Fruit fly (Drosophila melanogaster): ENCODE data around the gene CG7049.
A peak's percentile ranks its signal among the peaks of the same experiment; 100 is the strongest.

Gene CG7049

dm6 chr3L:131998-132693 is 43.9 kb downstream of the CG7049 start (continued):
- TF ChIP-seq gce (GFP tag; IDR thresholded peaks at IDR 0.05) (no peak), lola (GFP tag; optimal IDR thresholded peaks at IDR 0.05) (peak in 1 of 3 experiments; percentile 49), CG14441 (GFP tag; IDR thresholded peaks at IDR 0.05) (0 out of 2 replicates have a peak, but pooled peaks have one; percentile 22), Oli (tag; optimal IDR thresholded peaks at IDR 0.05) (no peak), ERR (GFP tag; optimal IDR thresholded peaks at IDR 0.05) (no peak), ftz-f1 (GFP tag; optimal IDR thresholded peaks at IDR 0.05) (no peak), ci (GFP tag; IDR thresholded peaks at IDR 0.05) (peak; percentile 67; the same call in 1 of the 3 replicates), CG6272 (GFP tag; IDR thresholded peaks at IDR 0.05) (no peak), HHEX (GFP tag; optimal IDR thresholded peaks at IDR 0.05) (no peak), az2 (GFP tag; optimal IDR thresholded peaks at IDR 0.05) (no peak), dimm (GFP tag; IDR thresholded peaks at IDR 0.05) (no peak), oc (tag; optimal IDR thresholded peaks at IDR 0.05) (peak; percentile 5), jing (GFP tag; optimal IDR thresholded peaks at IDR 0.05) (no peak), CG8478 (optimal IDR thresholded peaks at IDR 0.05) (no peak), CG13424 (tag; optimal IDR thresholded peaks at IDR 0.05) (no peak), CHES-1-like (GFP tag; optimal IDR thresholded peaks at IDR 0.05) (no peak), Trl (optimal IDR thresholded peaks at IDR 0.05) (peak; percentile 60 to 68), Trl (GFP tag; optimal IDR thresholded peaks at IDR 0.05) (no peak), fu2 (GFP tag; optimal IDR thresholded peaks at IDR 0.05) (no peak), fd64A (GFP tag; optimal IDR thresholded peaks at IDR 0.05) (peak; percentile 8), Ets97D (GFP tag; optimal IDR thresholded peaks at IDR 0.05) (no peak), CG10147 (GFP tag; optimal IDR thresholded peaks at IDR 0.05) (no peak), Rfx (GFP tag; IDR thresholded peaks at IDR 0.05) (peak; percentile 7; the same call in 1 of the 2 replicates), gcm2 (GFP tag; optimal IDR thresholded peaks at IDR 0.05) (no peak), B-H1 (GFP tag; IDR thresholded peaks at IDR 0.05) (no peak), chm (GFP tag; IDR thresholded peaks at IDR 0.05) (peak; percentile 42; the same call in 1 of the 2 replicates), CG7786 (GFP tag; optimal IDR thresholded peaks at IDR 0.05) (no peak), CG33557 (GFP tag; optimal IDR thresholded peaks at IDR 0.05) (no peak), CG4404 (GFP tag; IDR thresholded peaks at IDR 0.05) (no peak), bab2 (GFP tag; optimal IDR thresholded peaks at IDR 0.05) (no peak), Atf3 (GFP tag; optimal IDR thresholded peaks at IDR 0.05) (no peak), slp2 (GFP tag; optimal IDR thresholded peaks at IDR 0.05) (no peak), Deaf1 (tag; optimal IDR thresholded peaks at IDR 0.05) (no peak), NC2β (GFP tag; optimal IDR thresholded peaks at IDR 0.05) (no peak), CG10321 (GFP tag; IDR thresholded peaks at IDR 0.05) (no peak), CG6254 (GFP tag; optimal IDR thresholded peaks at IDR 0.05) (peak; percentile 45), TFAM (GFP tag; optimal IDR thresholded peaks at IDR 0.05) (no peak), BtbVII (GFP tag; optimal IDR thresholded peaks at IDR 0.05) (no peak), CG12659 (GFP tag; optimal IDR thresholded peaks at IDR 0.05) (no peak), CG17912 (GFP tag; optimal IDR thresholded peaks at IDR 0.05) (peak; percentile 46), fd3F (GFP tag; optimal IDR thresholded peaks at IDR 0.05) (no peak), HLH3B (GFP tag; IDR thresholded peaks at IDR 0.05) (no peak), danr (GFP tag; IDR thresholded peaks at IDR 0.05) (no peak), br (optimal IDR thresholded peaks at IDR 0.05) (no peak), Atf-2 (GFP tag; optimal IDR thresholded peaks at IDR 0.05) (no peak), Atf6 (GFP tag; IDR thresholded peaks at IDR 0.05) (peak; percentile 26; the same call in 1 of the 2 replicates), CG13123 (GFP tag; optimal IDR thresholded peaks at IDR 0.05) (no peak), CG15269 (tag; optimal IDR thresholded peaks at IDR 0.05) (no peak), CG11695 (GFP tag; IDR thresholded peaks at IDR 0.05) (peak; percentile 19; the same call in 1 of the 3 replicates), twi (tag; optimal IDR thresholded peaks at IDR 0.05) (no peak), chif (GFP tag; optimal IDR thresholded peaks at IDR 0.05) (no peak), bcd (GFP tag; optimal IDR thresholded peaks at IDR 0.05) (no peak)
